Worm (Caenorhabditis elegans) whole organism, young adult: ENCODE data around the gene sma-3.

Source experiments
- C17E4.6 ChIP-seq: fragments of 200-800 bp; sonication (Bioruptor generic); IDR thresholded peaks from 2 replicates; pipeline ENCODE4 v1.3.6; 2022; ENCODE audit warnings: missing genetic modification reagents, missing genetic modification characterization, missing compliant biosample characterization
- F22D6.2 ChIP-seq: sonication (generic microtip); optimal IDR thresholded peaks from 2 replicates; lab custom pipeline; 2016; ENCODE audit warnings: mild to moderate bottlenecking, missing genetic modification characterization, missing compliant biosample characterization
- F49E8.2 ChIP-seq: sonication (generic microtip); optimal IDR thresholded peaks from 3 replicates; lab custom pipeline; 2017; ENCODE audit warnings: missing genetic modification characterization, mild to moderate bottlenecking, missing compliant biosample characterization, antibody characterized with exemption, moderate library complexity; ENCODE audit not compliant: insufficient read depth
- F57A8.1 ChIP-seq: fragments of 200-800 bp; sonication (Bioruptor generic); optimal IDR thresholded peaks from 2 replicates; lab custom pipeline; 2018; ENCODE audit warnings: mild to moderate bottlenecking, missing genetic modification characterization, moderate library complexity, missing compliant biosample characterization
- K11D2.4 ChIP-seq: fragments of 200-800 bp; sonication (Bioruptor generic); IDR thresholded peaks from 2 replicates; pipeline ENCODE4 v1.3.6; 2022; ENCODE audit warnings: missing genetic modification reagents, missing genetic modification characterization, missing compliant biosample characterization
- T26A5.8 ChIP-seq: sonication (generic microtip); optimal IDR thresholded peaks from 2 replicates; lab custom pipeline; 2016; ENCODE audit warnings: missing genetic modification characterization, missing compliant biosample characterization
- attf-3 ChIP-seq: fragments of 200-800 bp; sonication (Bioruptor generic); conservative IDR thresholded peaks from 2 replicates; pipeline ENCODE4 v1.3.6; 2022; ENCODE audit warnings: missing genetic modification reagents, missing genetic modification characterization, missing compliant biosample characterization
- attf-6 ChIP-seq: fragments of 200-800 bp; sonication (Bioruptor generic); IDR thresholded peaks from 2 replicates; pipeline ENCODE4 v1.3.6; 2022; ENCODE audit warnings: missing genetic modification reagents, missing genetic modification characterization, missing compliant biosample characterization
- cebp-1 ChIP-seq, 2 experiments: fragments of 200-800 bp in 1 of 2; sonication (Bioruptor generic) in 1 of 2; sonication (generic microtip) in 1 of 2; IDR thresholded peaks in 1 of 2; optimal IDR thresholded peaks in 1 of 2; 2 replicates each; pipeline versions ENCODE4 v1.3.6 to Lab custom; 2017 to 2022; ENCODE audit warnings: missing compliant biosample characterization in 2 of 2, missing genetic modification characterization in 2 of 2, mild to moderate bottlenecking in 1 of 2, missing genetic modification reagents in 1 of 2, moderate library complexity in 1 of 2
- ceh-79 ChIP-seq: sonication (generic microtip); optimal IDR thresholded peaks from 2 replicates; lab custom pipeline; 2017; ENCODE audit warnings: mild to moderate bottlenecking, missing genetic modification characterization, missing compliant biosample characterization
- dox-1 ChIP-seq: fragments of 200-800 bp; sonication (Bioruptor generic); IDR thresholded peaks from 2 replicates; pipeline ENCODE4 v1.3.6; 2022; ENCODE audit warnings: missing genetic modification reagents, missing genetic modification characterization, missing compliant biosample characterization
- egl-18 ChIP-seq: fragments of 200-800 bp; sonication (Bioruptor generic); IDR thresholded peaks from 2 replicates; pipeline ENCODE4 v1.3.6; 2022; ENCODE audit warnings: missing genetic modification reagents, missing genetic modification characterization, missing compliant biosample characterization
- hlh-12 ChIP-seq: sonication (generic microtip); optimal IDR thresholded peaks from 2 replicates; lab custom pipeline; 2016; ENCODE audit warnings: missing genetic modification characterization, missing compliant biosample characterization
- hmg-1.2 ChIP-seq: fragments of 200-800 bp; sonication (Bioruptor generic); IDR thresholded peaks from 2 replicates; pipeline ENCODE4 v1.3.6; 2022; ENCODE audit warnings: missing genetic modification reagents, missing genetic modification characterization, missing compliant biosample characterization
- lin-40 ChIP-seq: sonication (generic microtip); optimal IDR thresholded peaks from 2 replicates; lab custom pipeline; 2016; ENCODE audit warnings: missing genetic modification characterization, mild to moderate bottlenecking, missing compliant biosample characterization, missing genotype, missing genetic modification reagents
- lir-1 ChIP-seq: fragments of 200-800 bp; sonication (Bioruptor generic); conservative IDR thresholded peaks from 2 replicates; pipeline ENCODE4 v1.3.6; 2022; ENCODE audit warnings: missing genetic modification reagents, missing genetic modification characterization, missing compliant biosample characterization
- mes-4 ChIP-seq: sonication (generic microtip); optimal IDR thresholded peaks from 2 replicates; lab custom pipeline; 2016; ENCODE audit warnings: missing genotype, missing genetic modification characterization, missing compliant biosample characterization
- nhr-120 ChIP-seq: fragments of 200-800 bp; sonication (Bioruptor generic); IDR thresholded peaks from 2 replicates; pipeline ENCODE4 v1.3.6; 2022; ENCODE audit warnings: missing genetic modification characterization, missing compliant biosample characterization
- nhr-27 ChIP-seq: fragments of 200-800 bp; sonication (Bioruptor generic); optimal IDR thresholded peaks from 2 replicates; lab custom pipeline; 2018; ENCODE audit warnings: mild to moderate bottlenecking, missing genetic modification characterization, moderate library complexity, missing compliant biosample characterization
- nhr-80 ChIP-seq: sonication (generic microtip); optimal IDR thresholded peaks from 2 replicates; lab custom pipeline; 2016; ENCODE audit warnings: missing genetic modification characterization, missing compliant biosample characterization
- nhr-90 ChIP-seq: sonication (generic microtip); optimal IDR thresholded peaks from 2 replicates; lab custom pipeline; 2016; ENCODE audit warnings: missing genotype, mild to moderate bottlenecking, missing genetic modification characterization, missing compliant biosample characterization
- rcor-1 ChIP-seq: fragments of 200-800 bp; sonication (Bioruptor generic); IDR thresholded peaks from 2 replicates; pipeline ENCODE4 v1.3.6; 2022; ENCODE audit warnings: missing genetic modification reagents, missing genetic modification characterization, missing compliant biosample characterization
- rpc-1 ChIP-seq, 2 experiments: fragments of 150-350 bp in 1 of 2; sonication (generic microtip) in 1 of 2; optimal IDR thresholded peaks; 2 replicates each; lab custom pipeline; 2014 to 2018; ENCODE audit warnings: missing biosample characterization in 1 of 2, missing genetic modification characterization in 1 of 2, missing genetic modification reagents in 1 of 2, missing genotype in 1 of 2
- sdz-38 ChIP-seq: sonication (generic microtip); optimal IDR thresholded peaks from 2 replicates; lab custom pipeline; 2016; ENCODE audit warnings: missing genotype, missing genetic modification characterization, missing compliant biosample characterization
- snpc-1.1 ChIP-seq: sonication (generic microtip); optimal IDR thresholded peaks from 2 replicates; lab custom pipeline; 2017; ENCODE audit warnings: missing genetic modification characterization, mild to moderate bottlenecking, missing compliant biosample characterization, antibody characterized with exemption, moderate library complexity, missing genotype, missing genetic modification reagents; ENCODE audit not compliant: insufficient read depth
- snpc-1.3 ChIP-seq: sonication (generic microtip); optimal IDR thresholded peaks from 2 replicates; lab custom pipeline; 2017; ENCODE audit warnings: missing genetic modification characterization, mild to moderate bottlenecking, missing compliant biosample characterization, antibody characterized with exemption, moderate library complexity, missing genotype, missing genetic modification reagents; ENCODE audit not compliant: insufficient read depth
- tbp1 ChIP-seq: fragments of 200-800 bp; sonication (Bioruptor generic); optimal IDR thresholded peaks from 2 replicates; lab custom pipeline; 2018; ENCODE audit warnings: mild to moderate bottlenecking, missing genetic modification characterization, missing compliant biosample characterization
- unc-62 ChIP-seq: fragments of 150-350 bp; optimal IDR thresholded peaks from 2 replicates; lab custom pipeline; 2014; ENCODE audit warnings: missing biosample characterization, missing genetic modification reagents, missing genetic modification characterization
- zim-3 ChIP-seq: sonication (generic microtip); optimal IDR thresholded peaks from 2 replicates; lab custom pipeline; 2017; ENCODE audit warnings: mild to moderate bottlenecking, missing genetic modification characterization, moderate library complexity, missing compliant biosample characterization
- ztf-22 ChIP-seq: fragments of 200-800 bp; sonication (Bioruptor generic); optimal IDR thresholded peaks from 2 replicates; lab custom pipeline; 2018; ENCODE audit warnings: mild to moderate bottlenecking, missing genetic modification characterization, moderate library complexity, missing compliant biosample characterization
- ztf-28 ChIP-seq: fragments of 200-800 bp; sonication (Bioruptor generic); IDR thresholded peaks from 2 replicates; pipeline ENCODE4 v1.3.6; 2022; ENCODE audit warnings: missing genetic modification reagents, missing genetic modification characterization, missing compliant biosample characterization
- ztf-3 ChIP-seq: fragments of 200-800 bp; sonication (Bioruptor generic); optimal IDR thresholded peaks from 2 replicates; lab custom pipeline; 2018; ENCODE audit warnings: mild to moderate bottlenecking, missing genetic modification characterization, missing compliant biosample characterization

Gene sma-3

DNA sequence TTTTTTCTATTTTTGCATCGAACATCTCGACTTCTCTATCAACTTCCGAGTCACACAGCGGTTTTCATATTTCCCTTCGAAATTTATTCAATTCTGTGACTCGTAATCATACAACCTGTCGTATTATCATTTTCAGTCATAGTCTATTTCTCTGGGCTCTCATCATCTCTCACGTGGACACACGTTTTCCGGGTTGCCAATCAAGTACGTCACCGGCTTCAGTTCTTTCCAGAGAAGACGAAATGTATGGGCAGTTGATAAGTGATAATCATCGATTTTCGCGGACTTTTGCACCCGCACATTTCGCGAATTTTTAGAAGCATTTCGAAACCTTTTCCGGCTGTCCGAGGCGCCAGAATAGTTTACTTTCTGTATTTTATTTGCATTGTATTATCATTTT lies 13.5 kb downstream of the sma-3 start, which contains the start of gene srv-1 (continued):
- TF ChIP-seq cebp-1 (GFP tag; IDR thresholded peaks at IDR 0.05; lab: Robert Waterston, UW) (peak; percentile 53; the same call in 1 of the 2 replicates), cebp-1 (tag; optimal IDR thresholded peaks at IDR 0.05; lab: Kevin White, UChicago) (peak; percentile 72), unc-62 (GFP tag; lab: Kevin White, UChicago) (peak; percentile 40), nhr-80 (tag; lab: Kevin White, UChicago) (peak; percentile 98), lir-1 (0 out of 2 replicates have a peak, but pooled peaks have one; percentile 9), tbp1 (peak; percentile 32), hmg-1.2 (0 out of 2 replicates have a peak, but pooled peaks have one; percentile 16), nhr-27 (tag; lab: Kevin White, UChicago) (no peak), F22D6.2 (tag; lab: Kevin White, UChicago) (no peak), lin-40 (no peak), mes-4 (no peak), rpc-1 (optimal IDR thresholded peaks at IDR 0.05; lab: Kevin White, UChicago) (no peak), rpc-1 (tag; optimal IDR thresholded peaks at IDR 0.05; lab: Kevin White, UChicago) (no peak), ztf-3 (GFP tag; lab: Kevin White, UChicago) (no peak), ztf-22 (GFP tag; lab: Kevin White, UChicago) (peak; percentile 70), snpc-1.3 (tag; lab: Kevin White, UChicago) (no peak), F49E8.2 (no peak), T26A5.8 (no peak), ztf-28 (GFP tag; lab: Robert Waterston, UW) (no peak)

DNA sequence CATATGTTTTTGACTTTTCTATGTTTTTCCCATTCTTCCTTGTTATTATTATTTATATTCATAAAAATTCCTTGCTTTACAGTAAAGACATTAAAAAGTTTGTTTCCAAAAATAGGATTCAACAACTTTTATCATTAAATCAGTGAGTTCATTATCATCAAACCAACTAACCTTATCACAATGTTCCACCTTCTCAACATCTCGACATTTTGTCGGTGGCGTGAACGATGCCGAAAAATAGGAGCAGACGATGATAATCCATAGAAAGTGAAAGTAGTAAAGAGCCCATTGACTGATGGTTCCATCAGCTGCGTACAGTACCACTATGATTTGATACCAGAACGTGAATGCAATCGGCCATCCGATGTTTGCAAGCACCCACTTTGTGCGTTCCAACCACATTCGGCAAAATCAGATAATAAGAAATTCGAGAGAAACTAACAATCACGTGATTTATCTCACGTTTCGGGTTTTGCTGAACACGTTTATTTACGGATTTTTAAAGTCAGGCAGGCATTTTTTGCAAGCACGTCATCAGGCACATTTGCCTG lies 15.0 kb downstream of the sma-3 start, which contains the start of gene dhhc-5:
Gene dhhc-5 (minus strand): TSS at position 406 of the 551 bp plus-strand sequence.
- TF ChIP-seq nhr-90 (tag; lab: Kevin White, UChicago) (no peak), nhr-80 (tag; lab: Kevin White, UChicago) (peak; percentile 56)

DNA sequence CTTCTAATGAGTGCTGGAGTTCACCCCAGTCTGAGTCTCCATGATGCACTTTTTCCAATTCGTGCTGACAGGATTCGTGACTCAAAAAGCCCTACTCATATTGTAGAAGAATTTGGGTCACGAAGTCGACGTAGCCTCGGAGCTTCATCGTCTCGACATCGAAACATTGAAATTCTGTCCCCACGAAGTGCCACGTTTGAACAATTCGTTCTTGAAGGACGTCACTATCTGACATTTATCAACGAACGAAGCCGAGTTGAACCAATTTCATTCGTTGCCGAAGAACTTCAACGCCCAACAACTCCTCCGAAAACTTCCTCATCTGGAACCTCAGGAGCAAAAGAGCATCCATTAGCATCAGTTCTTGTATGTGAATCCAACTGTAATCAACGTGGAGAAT lies 24.7 kb downstream of the sma-3 start:
- TF ChIP-seq cebp-1 (GFP tag; IDR thresholded peaks at IDR 0.05; lab: Robert Waterston, UW) (no peak), cebp-1 (tag; optimal IDR thresholded peaks at IDR 0.05; lab: Kevin White, UChicago) (no peak), attf-3 (GFP tag; lab: Robert Waterston, UW) (no peak), snpc-1.1 (tag; lab: Kevin White, UChicago) (no peak), hlh-12 (no peak), dox-1 (no peak), zim-3 (tag; lab: Kevin White, UChicago) (no peak)

DNA sequence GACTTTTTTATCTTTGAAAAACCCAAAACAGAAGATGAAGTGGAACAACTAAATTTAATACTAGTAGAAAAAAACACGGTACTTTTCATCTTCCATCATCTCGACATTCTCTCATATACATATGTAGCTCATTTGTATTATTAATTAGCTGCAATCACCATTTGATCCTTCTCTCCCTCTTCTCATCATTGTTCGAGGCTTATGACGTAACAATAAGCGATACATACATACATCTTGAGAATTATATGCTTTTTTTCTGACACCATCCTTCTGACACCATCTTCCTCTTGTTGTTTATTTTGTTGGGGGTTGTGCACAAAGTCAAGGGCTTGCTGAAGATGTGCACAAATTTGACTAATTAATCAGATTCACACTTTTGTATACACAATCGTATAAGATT lies 26.4 kb downstream of the sma-3 start:
- TF ChIP-seq ceh-79 (tag; lab: Kevin White, UChicago) (no peak), F57A8.1 (GFP tag; lab: Kevin White, UChicago) (no peak), K11D2.4 (no peak), nhr-120 (GFP tag; lab: Robert Waterston, UW) (no peak), sdz-38 (tag; lab: Kevin White, UChicago) (no peak), snpc-1.3 (tag; lab: Kevin White, UChicago) (no peak), tbp1 (no peak), lin-40 (no peak), F22D6.2 (tag; lab: Kevin White, UChicago) (no peak), attf-6 (no peak), egl-18 (no peak), C17E4.6 (no peak), rcor-1 (GFP tag; lab: Robert Waterston, UW) (no peak)
